Worm (Caenorhabditis elegans): ENCODE results near the gene mat-2.
"Not testable (repeated sequence)": the region's sequence is repeated elsewhere in the genome, so short reads cannot be mapped to it uniquely, and the experiment has no call there.

The mat-2 gene

ce11 chrII:11111107-11111506 is 1.4 kb upstream of the mat-2 start, which contains the start of gene glb-4:
Gene glb-4 (minus strand): TSS chrII:11111207.
- TF ChIP-seq nhr-237 (tag; optimal IDR thresholded peaks at IDR 0.05) (no peak), ztf-4 (tag; optimal IDR thresholded peaks at IDR 0.05) (no peak)

- TF ChIP-seq nhr-23, ceh-82, skn-1 (tag; optimal IDR thresholded peaks at IDR 0.05): not testable (repeated sequence)
Observed at ce11 chrII:11121800-11122199, 9.3 kb downstream of the mat-2 start, which contains the start of gene W10C6.2. Gene W10C6.2 (minus strand): TSS chrII:11121900.

- TF ChIP-seq nhr-6 (tag; optimal IDR thresholded peaks at IDR 0.05) = no peak
- TF ChIP-seq lin-39 (tag; optimal IDR thresholded peaks at IDR 0.05) = no peak
- no peak for TF ChIP-seq nhr-129 (tag; optimal IDR thresholded peaks at IDR 0.05)
- no peak for TF ChIP-seq nhr-25 (tag; optimal IDR thresholded peaks at IDR 0.05)
- TF ChIP-seq skn-1 (tag; optimal IDR thresholded peaks at IDR 0.05) = no peak
- TF ChIP-seq nhr-77 (tag; optimal IDR thresholded peaks at IDR 0.05) = no peak
- no peak for TF ChIP-seq lin-13 (GFP tag; optimal IDR thresholded peaks at IDR 0.05)
- no peak for TF ChIP-seq ceh-16 (tag; optimal IDR thresholded peaks at IDR 0.05)
- TF ChIP-seq ztf-11 (tag; optimal IDR thresholded peaks at IDR 0.05) = no peak
- no peak for TF ChIP-seq snpc-4 (tag; optimal IDR thresholded peaks at IDR 0.05)
- no peak for TF ChIP-seq elt-1 (tag; optimal IDR thresholded peaks at IDR 0.05)
Observed at ce11 chrII:11125059-11125594, 12.6 kb downstream of the mat-2 start.

- TF ChIP-seq alr-1 (tag; optimal IDR thresholded peaks at IDR 0.05) (no peak), unc-62 (GFP tag; optimal IDR thresholded peaks at IDR 0.05) (no peak), dmd-4 (tag; optimal IDR thresholded peaks at IDR 0.05) (no peak), mdl-1 (tag; optimal IDR thresholded peaks at IDR 0.05) (no peak), snpc-4 (tag; optimal IDR thresholded peaks at IDR 0.05) (peak; percentile 56), crh-2 (tag; optimal IDR thresholded peaks at IDR 0.05) (peak; percentile 77), nhr-11 (tag; optimal IDR thresholded peaks at IDR 0.05) (no peak), skn-1 (tag; optimal IDR thresholded peaks at IDR 0.05) (no peak), Y55F3AM.14 (GFP tag; optimal IDR thresholded peaks at IDR 0.05) (no peak), sem-4 (tag; optimal IDR thresholded peaks at IDR 0.05) (no peak), ztf-4 (tag; optimal IDR thresholded peaks at IDR 0.05) (peak; percentile 52), lsy-2 (tag; optimal IDR thresholded peaks at IDR 0.05) (peak; percentile 80 to 98), blmp-1 (tag; optimal IDR thresholded peaks at IDR 0.05; ENCODE audit: insufficient read depth) (peak; percentile 25), nhr-12 (tag; optimal IDR thresholded peaks at IDR 0.05) (no peak), C34F6.9 (tag; optimal IDR thresholded peaks at IDR 0.05) (peak; percentile 75), nhr-25 (tag; optimal IDR thresholded peaks at IDR 0.05) (peak; percentile 55), F13H6.1 (tag; optimal IDR thresholded peaks at IDR 0.05) (peak; percentile 40), gmeb-1 (tag; optimal IDR thresholded peaks at IDR 0.05) (peak; percentile 71), mbf-1 (tag; optimal IDR thresholded peaks at IDR 0.05) (no peak), nhr-237 (tag; optimal IDR thresholded peaks at IDR 0.05) (no peak), sma-9 (GFP tag; optimal IDR thresholded peaks at IDR 0.05) (no peak), sma-9 (tag; optimal IDR thresholded peaks at IDR 0.05) (no peak), nhr-77 (tag; optimal IDR thresholded peaks at IDR 0.05) (no peak), zag-1 (tag; optimal IDR thresholded peaks at IDR 0.05) (no peak), ceh-16 (tag; optimal IDR thresholded peaks at IDR 0.05) (no peak), elt-3 (tag; optimal IDR thresholded peaks at IDR 0.05) (no peak), R02D3.7 (tag; optimal IDR thresholded peaks at IDR 0.05) (no peak), lin-13 (GFP tag; optimal IDR thresholded peaks at IDR 0.05) (peak; percentile 68), sma-3 (GFP tag; optimal IDR thresholded peaks at IDR 0.05) (peak; percentile 40), lin-39 (tag; optimal IDR thresholded peaks at IDR 0.05) (no peak), nhr-6 (tag; optimal IDR thresholded peaks at IDR 0.05) (no peak), unc-55 (GFP tag; optimal IDR thresholded peaks at IDR 0.05) (peak; percentile 84), egl-27 (tag; optimal IDR thresholded peaks at IDR 0.05) (no peak), nhr-21 (tag; optimal IDR thresholded peaks at IDR 0.05) (peak; percentile 32), ceh-82 (tag; optimal IDR thresholded peaks at IDR 0.05) (no peak), fos-1 (tag; optimal IDR thresholded peaks at IDR 0.05) (peak; percentile 36), ZK546.5 (tag; optimal IDR thresholded peaks at IDR 0.05) (no peak), unc-39 (tag; optimal IDR thresholded peaks at IDR 0.05) (no peak), ama-1 (optimal IDR thresholded peaks at IDR 0.05) (no peak), peb-1 (tag; optimal IDR thresholded peaks at IDR 0.05) (no peak), mab-5 (tag; optimal IDR thresholded peaks at IDR 0.05) (no peak), nhr-129 (tag; optimal IDR thresholded peaks at IDR 0.05) (peak; percentile 53), ztf-1 (GFP tag; conservative IDR thresholded peaks at IDR 0.05) (no peak)
Observed at ce11 chrII:11126312-11127000, 13.9 kb downstream of the mat-2 start, which contains the start of the genes rps-9 and lsm-1. Gene rps-9 (minus strand): TSS chrII:11126362. Gene lsm-1 (plus strand): TSS chrII:11126950.
